Fruit fly (Drosophila melanogaster): ENCODE measurements around the gene kud.

Gene kud

dm6 chr3L:16806823-16807325, 37.9 kb downstream of the kud start:
- peak; percentile 66 for TF ChIP-seq pdm3 (GFP tag; optimal IDR thresholded peaks at IDR 0.05)
- peak; percentile 60 for TF ChIP-seq CG11902 (GFP tag; optimal IDR thresholded peaks at IDR 0.05)
- no peak for TF ChIP-seq svp (GFP tag)
- peak; percentile 25 to 92 for TF ChIP-seq salr (GFP tag; optimal IDR thresholded peaks at IDR 0.05)
- TF ChIP-seq CG6163 (GFP tag; IDR thresholded peaks at IDR 0.05), result peak; percentile 66; the same call in 1 of the 3 replicates
- TF ChIP-seq CG6792 (GFP tag; optimal IDR thresholded peaks at IDR 0.05), result peak; percentile 73
- peak; percentile 93 for TF ChIP-seq spab (GFP tag; optimal IDR thresholded peaks at IDR 0.05)
- peak; percentile 80 for TF ChIP-seq esn (GFP tag; optimal IDR thresholded peaks at IDR 0.05)
- peak; percentile 68 for TF ChIP-seq Met (GFP tag; optimal IDR thresholded peaks at IDR 0.05)
- peak; percentile 64; the same call in 2 of the 3 replicates for TF ChIP-seq eg (GFP tag; IDR thresholded peaks at IDR 0.05)
- peak; percentile 84 for TF ChIP-seq OdsH (GFP tag; optimal IDR thresholded peaks at IDR 0.05)
- peak; percentile 95 for TF ChIP-seq CG6808 (GFP tag; optimal IDR thresholded peaks at IDR 0.05)
- peak; percentile 59 for TF ChIP-seq Smox (GFP tag; optimal IDR thresholded peaks at IDR 0.05)
- TF ChIP-seq dac (GFP tag; optimal IDR thresholded peaks at IDR 0.05), result peak; percentile 38
- peak; percentile 46 for TF ChIP-seq Sox102F (GFP tag; optimal IDR thresholded peaks at IDR 0.05)
- peak; percentile 32 for TF ChIP-seq Blimp-1 (GFP tag; optimal IDR thresholded peaks at IDR 0.05)
- peak; percentile 64 for TF ChIP-seq Sox15 (GFP tag; optimal IDR thresholded peaks at IDR 0.05)
- TF ChIP-seq CG8632 (GFP tag; optimal IDR thresholded peaks at IDR 0.05), result peak; percentile 85
- TF ChIP-seq acj6 (GFP tag; optimal IDR thresholded peaks at IDR 0.05), result peak; percentile 87
- TF ChIP-seq lz (GFP tag; optimal IDR thresholded peaks at IDR 0.05), result peak; percentile 55
- peak; percentile 37 for TF ChIP-seq topi (GFP tag; optimal IDR thresholded peaks at IDR 0.05)
- TF ChIP-seq CG7368 (GFP tag; optimal IDR thresholded peaks at IDR 0.05), result peak; percentile 36
- TF ChIP-seq Gug (GFP tag; IDR thresholded peaks at IDR 0.05), result 0 out of 2 replicates have a peak, but pooled peaks have one; percentile 22
- peak; percentile 82 for TF ChIP-seq dsx (GFP tag; optimal IDR thresholded peaks at IDR 0.05; ENCODE audit: poor library complexity, severe bottlenecking)
- no peak for TF ChIP-seq Hr38 (GFP tag; optimal IDR thresholded peaks at IDR 0.05)
- peak; percentile 84 to 91 for TF ChIP-seq ss (GFP tag; optimal IDR thresholded peaks at IDR 0.05)
- peak; percentile 93 for TF ChIP-seq fd59A (GFP tag; optimal IDR thresholded peaks at IDR 0.05)
- peak; percentile 37 for TF ChIP-seq Sox14 (GFP tag; optimal IDR thresholded peaks at IDR 0.05)
- TF ChIP-seq CG15336 (GFP tag; IDR thresholded peaks at IDR 0.05), result peak; percentile 80
- no peak for TF ChIP-seq fd85E (GFP tag; optimal IDR thresholded peaks at IDR 0.05)
- peak; percentile 80 for TF ChIP-seq net (GFP tag; optimal IDR thresholded peaks at IDR 0.05)
- TF ChIP-seq Eip78C (GFP tag), result peak; percentile 93
- peak; percentile 76 for TF ChIP-seq CG10669 (GFP tag; optimal IDR thresholded peaks at IDR 0.05)
- TF ChIP-seq Hr39 (GFP tag; optimal IDR thresholded peaks at IDR 0.05), result peak; percentile 54
- TF ChIP-seq CG6276 (GFP tag; optimal IDR thresholded peaks at IDR 0.05), result peak; percentile 83
- peak; percentile 84 for TF ChIP-seq CG16779 (tag; optimal IDR thresholded peaks at IDR 0.05)
- TF ChIP-seq achi (GFP tag; optimal IDR thresholded peaks at IDR 0.05), result peak; percentile 82
- peak; percentile 76 for TF ChIP-seq CG4318 (GFP tag; optimal IDR thresholded peaks at IDR 0.05)
- no peak for TF ChIP-seq fkh (GFP tag; optimal IDR thresholded peaks at IDR 0.05)
- peak; percentile 89 for TF ChIP-seq Ets96B (tag; optimal IDR thresholded peaks at IDR 0.05)
- peak; percentile 8 for TF ChIP-seq vri (GFP tag; optimal IDR thresholded peaks at IDR 0.05)
- TF ChIP-seq CG3032 (tag; optimal IDR thresholded peaks at IDR 0.05), result peak; percentile 93
- TF ChIP-seq CG11762 (GFP tag; optimal IDR thresholded peaks at IDR 0.05; ENCODE audit: insufficient read depth), result peak; percentile 59
- TF ChIP-seq cyc (GFP tag; optimal IDR thresholded peaks at IDR 0.05), result peak; percentile 54
- peak; percentile 80 for TF ChIP-seq CG3919 (GFP tag; optimal IDR thresholded peaks at IDR 0.05)
- TF ChIP-seq CG10631 (GFP tag; optimal IDR thresholded peaks at IDR 0.05), result peak; percentile 89
- peak; percentile 84 for TF ChIP-seq CG34406 (GFP tag; optimal IDR thresholded peaks at IDR 0.05)
- peak; percentile 55 for TF ChIP-seq CG6854 (GFP tag; optimal IDR thresholded peaks at IDR 0.05)
- TF ChIP-seq CG32006 (GFP tag; optimal IDR thresholded peaks at IDR 0.05), result peak; percentile 94
- TF ChIP-seq CG11294 (GFP tag; IDR thresholded peaks at IDR 0.05), result peak; percentile 49
- TF ChIP-seq Eip93F (GFP tag; optimal IDR thresholded peaks at IDR 0.05), result no peak
